Fruit fly (Drosophila melanogaster): Measurements from ENCODE around the gene egh.

The egh gene

DNA sequence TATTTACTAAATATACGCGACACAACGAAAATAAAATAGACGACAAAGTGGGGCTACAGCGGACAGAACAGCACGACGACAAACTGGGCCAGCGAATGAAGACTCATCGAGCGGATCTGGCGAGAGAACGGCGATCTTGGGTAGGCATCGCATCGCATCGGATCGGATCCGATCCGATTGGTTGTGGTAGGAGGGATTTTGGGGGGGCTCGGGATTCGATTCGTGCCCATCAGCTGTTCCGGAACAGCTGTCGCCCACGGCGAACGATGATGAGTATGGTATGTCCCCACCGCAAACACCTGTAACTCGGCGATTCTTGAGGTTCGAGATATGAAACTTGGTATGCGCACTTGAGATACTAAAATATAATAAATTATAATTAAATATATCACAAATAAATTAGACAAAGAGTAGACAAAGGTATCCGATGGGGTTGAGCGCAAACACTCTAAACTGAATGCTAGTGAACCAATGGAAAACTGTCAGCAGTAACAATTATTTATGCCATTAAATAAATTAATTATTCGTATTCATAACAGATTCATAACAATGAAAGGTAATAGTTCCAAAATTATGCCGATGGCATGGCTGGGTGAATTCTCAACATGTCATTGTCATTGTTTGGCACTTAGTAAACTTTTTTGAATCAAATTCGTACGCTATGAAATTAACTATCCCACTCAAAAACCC lies 7.8 kb upstream of the egh start, which contains the start of the genes Vha36-3 and AANATL7:
Gene Vha36-3 (minus strand): TSS at position 242 of the 690 bp plus-strand sequence.
Gene AANATL7 (plus strand): TSS at position 640 of the 690 bp plus-strand sequence.
- TF ChIP-seq esn (GFP tag; optimal IDR thresholded peaks at IDR 0.05): no peak
- no peak for TF ChIP-seq CG8119 (GFP tag; IDR thresholded peaks at IDR 0.05)
- no peak for TF ChIP-seq Eip75B (GFP tag; optimal IDR thresholded peaks at IDR 0.05)
- TF ChIP-seq Eip93F (GFP tag; optimal IDR thresholded peaks at IDR 0.05): no peak
- no peak for TF ChIP-seq Ets96B (tag; optimal IDR thresholded peaks at IDR 0.05)
- no peak for TF ChIP-seq Lpt (GFP tag; optimal IDR thresholded peaks at IDR 0.05)
- TF ChIP-seq CG6276 (GFP tag; optimal IDR thresholded peaks at IDR 0.05): no peak
- TF ChIP-seq CG6792 (GFP tag; optimal IDR thresholded peaks at IDR 0.05): no peak
- TF ChIP-seq CG11902 (GFP tag; optimal IDR thresholded peaks at IDR 0.05): no peak
- TF ChIP-seq CG3919 (GFP tag; optimal IDR thresholded peaks at IDR 0.05): no peak
- TF ChIP-seq Hr4 (GFP tag; optimal IDR thresholded peaks at IDR 0.05): no peak
- no peak for TF ChIP-seq CG6854 (GFP tag; optimal IDR thresholded peaks at IDR 0.05)
- no peak for TF ChIP-seq CG4318 (GFP tag; optimal IDR thresholded peaks at IDR 0.05)
- no peak for TF ChIP-seq Blimp-1 (GFP tag; optimal IDR thresholded peaks at IDR 0.05)
- TF ChIP-seq Hr38 (GFP tag; optimal IDR thresholded peaks at IDR 0.05): no peak
- no peak for TF ChIP-seq CG6808 (GFP tag; optimal IDR thresholded peaks at IDR 0.05)

DNA sequence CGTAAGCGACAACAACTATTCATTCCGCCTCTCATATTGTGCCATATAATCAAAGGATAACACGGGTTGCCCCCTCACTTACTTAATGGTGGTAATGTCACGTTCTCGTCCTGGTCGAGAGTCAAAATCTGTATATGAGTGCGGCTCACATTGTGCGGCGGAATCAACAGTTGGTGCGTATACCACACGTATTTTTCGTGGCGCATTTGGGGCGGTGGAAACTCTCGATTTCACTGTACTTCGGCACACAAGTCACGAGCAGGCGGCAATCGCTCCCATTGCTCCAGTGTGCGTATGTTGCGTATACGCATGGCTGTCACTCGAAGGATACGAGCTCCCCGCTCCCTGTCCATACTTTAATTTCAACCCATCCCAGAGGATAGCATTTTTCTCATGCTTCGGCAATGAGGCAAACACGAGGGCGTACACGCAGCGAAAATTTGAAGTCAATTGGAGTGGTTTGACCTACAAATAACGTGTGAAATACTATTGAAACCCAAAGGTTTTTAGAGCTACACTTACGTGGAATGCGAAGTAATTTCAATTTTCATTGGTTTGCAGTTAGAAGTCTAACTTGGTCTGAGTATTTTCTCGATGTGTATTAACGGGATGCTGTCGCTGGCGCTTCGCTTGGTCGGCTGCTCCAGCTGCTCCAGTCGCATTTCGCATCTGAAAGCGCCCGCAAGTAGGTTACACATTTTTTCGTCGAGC lies 6.4 kb upstream of the egh start:
- TF ChIP-seq Gug (GFP tag; IDR thresholded peaks at IDR 0.05): peak; percentile 50
- peak; percentile 3 for TF ChIP-seq cyc (GFP tag; optimal IDR thresholded peaks at IDR 0.05)
- TF ChIP-seq CG6276 (GFP tag; optimal IDR thresholded peaks at IDR 0.05): peak; percentile 10
- TF ChIP-seq CG10669 (GFP tag; optimal IDR thresholded peaks at IDR 0.05): peak; percentile 5
- no peak for TF ChIP-seq CG31627 (GFP tag; optimal IDR thresholded peaks at IDR 0.05)
- no peak for TF ChIP-seq Ets21C (GFP tag; optimal IDR thresholded peaks at IDR 0.05)
- TF ChIP-seq ss (GFP tag; optimal IDR thresholded peaks at IDR 0.05): no peak
- peak; percentile 9 for TF ChIP-seq CG3919 (GFP tag; optimal IDR thresholded peaks at IDR 0.05)
- no peak for TF ChIP-seq CG10631 (GFP tag; optimal IDR thresholded peaks at IDR 0.05)
- peak; percentile 28 for TF ChIP-seq Met (GFP tag; optimal IDR thresholded peaks at IDR 0.05)
- TF ChIP-seq CG1621 (tag; optimal IDR thresholded peaks at IDR 0.05): no peak
- TF ChIP-seq Hr39 (GFP tag; optimal IDR thresholded peaks at IDR 0.05): peak; percentile 23
- peak; percentile 39 for TF ChIP-seq CG7368 (GFP tag; optimal IDR thresholded peaks at IDR 0.05)
- no peak for TF ChIP-seq Sox14 (GFP tag; optimal IDR thresholded peaks at IDR 0.05)
- TF ChIP-seq CG11294 (GFP tag; IDR thresholded peaks at IDR 0.05): peak; percentile 47
- TF ChIP-seq CG9139 (GFP tag; optimal IDR thresholded peaks at IDR 0.05): no peak
- peak; percentile 15 for TF ChIP-seq CG4318 (GFP tag; optimal IDR thresholded peaks at IDR 0.05)
- no peak for TF ChIP-seq fd85E (GFP tag; optimal IDR thresholded peaks at IDR 0.05)
- peak; percentile 1 for TF ChIP-seq acj6 (GFP tag; optimal IDR thresholded peaks at IDR 0.05)
- no peak for TF ChIP-seq Ets96B (tag; optimal IDR thresholded peaks at IDR 0.05)
- TF ChIP-seq Smox (GFP tag; optimal IDR thresholded peaks at IDR 0.05): peak; percentile 8
- TF ChIP-seq svp (GFP tag): peak; percentile 61
- TF ChIP-seq Hr4 (GFP tag; optimal IDR thresholded peaks at IDR 0.05): peak; percentile 53
- TF ChIP-seq OdsH (GFP tag; optimal IDR thresholded peaks at IDR 0.05): peak; percentile 45
- TF ChIP-seq Eip75B (GFP tag; optimal IDR thresholded peaks at IDR 0.05): peak; percentile 26
- no peak for TF ChIP-seq salr (GFP tag; optimal IDR thresholded peaks at IDR 0.05)
- TF ChIP-seq CG8119 (GFP tag; IDR thresholded peaks at IDR 0.05): peak; percentile 34; the same call in 1 of the 3 replicates
- no peak for TF ChIP-seq CG11902 (GFP tag; optimal IDR thresholded peaks at IDR 0.05)
- TF ChIP-seq CG6854 (GFP tag; optimal IDR thresholded peaks at IDR 0.05): no peak
- no peak for TF ChIP-seq fd59A (GFP tag; optimal IDR thresholded peaks at IDR 0.05)
- TF ChIP-seq dac (GFP tag; optimal IDR thresholded peaks at IDR 0.05): no peak
- peak; percentile 68 for TF ChIP-seq eg (GFP tag; IDR thresholded peaks at IDR 0.05)
- no peak for TF ChIP-seq Lpt (GFP tag; optimal IDR thresholded peaks at IDR 0.05)
- no peak for TF ChIP-seq CG34406 (GFP tag; optimal IDR thresholded peaks at IDR 0.05)
- no peak for TF ChIP-seq net (GFP tag; optimal IDR thresholded peaks at IDR 0.05)
- no peak for TF ChIP-seq spab (GFP tag; optimal IDR thresholded peaks at IDR 0.05)
- TF ChIP-seq fkh (GFP tag; optimal IDR thresholded peaks at IDR 0.05): no peak
- TF ChIP-seq esn (GFP tag; optimal IDR thresholded peaks at IDR 0.05): peak; percentile 28
- peak; percentile 58 for TF ChIP-seq CG32006 (GFP tag; optimal IDR thresholded peaks at IDR 0.05)
- peak; percentile 68 for TF ChIP-seq Eip78C (GFP tag)
- TF ChIP-seq CG6792 (GFP tag; optimal IDR thresholded peaks at IDR 0.05): no peak
- no peak for TF ChIP-seq Hr38 (GFP tag; optimal IDR thresholded peaks at IDR 0.05)
